Fruit fly (Drosophila melanogaster) whole organism, embryonic: Measurements from ENCODE around the gene CG14696.

Experiments
- ATbp ChIP-seq: fragments of 200-800 bp; sonication (Bioruptor generic); optimal IDR thresholded peaks from 2 replicates; lab custom pipeline; 2017; ENCODE audit warnings: missing biosample characterization, mild to moderate bottlenecking, missing genetic modification characterization, missing genetic modification reagents
- B-H1 ChIP-seq: fragments of 200-800 bp; sonication (Bioruptor generic); IDR thresholded peaks from 3 replicates; pipeline ENCODE4 v1.3.6; 2022; ENCODE audit warnings: missing biosample characterization, missing genetic modification characterization
- Bdp1 ChIP-seq: fragments of 200-800 bp; sonication (Bioruptor generic); optimal IDR thresholded peaks from 3 replicates; lab custom pipeline; 2016; ENCODE audit warnings: missing biosample characterization, missing genetic modification characterization
- Bgb ChIP-seq: fragments of 200-800 bp; sonication (Bioruptor generic); IDR thresholded peaks from 2 replicates; pipeline ENCODE4 v1.3.6; 2022; ENCODE audit warnings: missing biosample characterization, missing genetic modification characterization; ENCODE audit not compliant: partially characterized antibody
- BtbVII ChIP-seq: fragments of 200-800 bp; sonication (Bioruptor generic); optimal IDR thresholded peaks from 3 replicates; lab custom pipeline; 2017; ENCODE audit warnings: missing biosample characterization, mild to moderate bottlenecking, missing genetic modification characterization
- CG10654 ChIP-seq: fragments of 200-800 bp; sonication (Bioruptor generic); optimal IDR thresholded peaks from 2 replicates; lab custom pipeline; 2016; ENCODE audit warnings: missing biosample characterization, missing genetic modification characterization
- CG11504 ChIP-seq: fragments of 200-800 bp; sonication (Bioruptor generic); optimal IDR thresholded peaks from 3 replicates; lab custom pipeline; 2019; ENCODE audit warnings: missing biosample characterization, mild to moderate bottlenecking, missing genetic modification characterization, moderate library complexity
- CG13424 ChIP-seq: fragments of 200-800 bp; sonication (Bioruptor generic); optimal IDR thresholded peaks from 2 replicates; lab custom pipeline; 2019; ENCODE audit warnings: missing biosample characterization, mild to moderate bottlenecking, missing genetic modification characterization, moderate library complexity
- CG17912 ChIP-seq: fragments of 200-800 bp; sonication (Bioruptor generic); optimal IDR thresholded peaks from 2 replicates; lab custom pipeline; 2018; ENCODE audit warnings: missing biosample characterization, mild to moderate bottlenecking, missing genetic modification characterization
- CG18262 ChIP-seq: fragments of 200-800 bp; optimal IDR thresholded peaks from 3 replicates; lab custom pipeline; 2019; ENCODE audit warnings: missing biosample characterization, mild to moderate bottlenecking, missing genetic modification characterization, moderate library complexity
- CG18764 ChIP-seq: fragments of 200-800 bp; sonication (Bioruptor generic); optimal IDR thresholded peaks from 3 replicates; lab custom pipeline; 2016; ENCODE audit warnings: missing biosample characterization, missing genetic modification characterization
- CG2712 ChIP-seq: fragments of 200-800 bp; optimal IDR thresholded peaks from 3 replicates; lab custom pipeline; 2019; ENCODE audit warnings: missing biosample characterization, mild to moderate bottlenecking, missing genetic modification characterization, moderate library complexity
- CG30020 ChIP-seq: fragments of 200-800 bp; optimal IDR thresholded peaks from 2 replicates; lab custom pipeline; 2019; ENCODE audit warnings: missing biosample characterization, mild to moderate bottlenecking, missing genetic modification characterization, moderate library complexity
- CG3838 ChIP-seq: fragments of 200-800 bp; sonication (Bioruptor generic); optimal IDR thresholded peaks from 3 replicates; lab custom pipeline; 2016; ENCODE audit warnings: missing biosample characterization, missing genetic modification characterization
- CG4360 ChIP-seq: fragments of 200-800 bp; sonication (Bioruptor generic); IDR thresholded peaks from 2 replicates; pipeline ENCODE4 v1.3.6; 2022; ENCODE audit warnings: missing biosample characterization, missing genetic modification characterization
- CG4617 ChIP-seq: fragments of 200-800 bp; sonication (Bioruptor generic); optimal IDR thresholded peaks from 3 replicates; lab custom pipeline; 2016; ENCODE audit warnings: missing biosample characterization, missing genetic modification characterization, borderline replicate concordance
- CG6765 ChIP-seq: fragments of 200-800 bp; sonication (Bioruptor generic); optimal IDR thresholded peaks from 3 replicates; lab custom pipeline; 2017; ENCODE audit warnings: missing biosample characterization, mild to moderate bottlenecking, missing genetic modification characterization
- CG7372 ChIP-seq: fragments of 200-800 bp; sonication (Bioruptor generic); IDR thresholded peaks from 2 replicates; pipeline ENCODE4 v1.3.6; 2022; ENCODE audit warnings: missing biosample characterization, missing genetic modification characterization
- CG8924 ChIP-seq: fragments of 200-800 bp; optimal IDR thresholded peaks from 3 replicates; lab custom pipeline; 2019; ENCODE audit warnings: missing biosample characterization, mild to moderate bottlenecking, missing genetic modification characterization, moderate library complexity
- CG9437 ChIP-seq: fragments of 200-800 bp; sonication (Bioruptor generic); optimal IDR thresholded peaks from 2 replicates; lab custom pipeline; 2018; ENCODE audit warnings: missing biosample characterization, mild to moderate bottlenecking, missing genetic modification characterization
- CG9876 ChIP-seq: fragments of 200-800 bp; sonication (Bioruptor generic); optimal IDR thresholded peaks from 2 replicates; lab custom pipeline; 2016; ENCODE audit warnings: missing biosample characterization, missing genetic modification characterization
- CoRest ChIP-seq: fragments of 200-800 bp; sonication (Bioruptor generic); optimal IDR thresholded peaks from 3 replicates; lab custom pipeline; 2018; ENCODE audit warnings: missing biosample characterization, mild to moderate bottlenecking, missing genetic modification characterization, moderate library complexity
- ERR ChIP-seq: fragments of 200-800 bp; sonication (Bioruptor generic); optimal IDR thresholded peaks from 2 replicates; lab custom pipeline; 2016; ENCODE audit warnings: missing biosample characterization, missing genetic modification characterization
- Lim3 ChIP-seq: fragments of 200-800 bp; sonication (Bioruptor generic); IDR thresholded peaks from 2 replicates; pipeline ENCODE4 v1.3.6; 2022; ENCODE audit warnings: missing biosample characterization, missing genetic modification characterization
- NC2α ChIP-seq: fragments of 200-800 bp; sonication (Bioruptor generic); optimal IDR thresholded peaks from 2 replicates; lab custom pipeline; 2016; ENCODE audit warnings: missing biosample characterization, missing genetic modification characterization
- Nf-YA ChIP-seq: fragments of 200-800 bp; sonication (Bioruptor generic); IDR thresholded peaks from 2 replicates; pipeline ENCODE4 v1.3.6; 2022; ENCODE audit warnings: missing biosample characterization, missing genetic modification characterization
- Optix ChIP-seq: fragments of 200-800 bp; sonication (Bioruptor generic); IDR thresholded peaks from 3 replicates; pipeline ENCODE4 v1.3.6; 2022; ENCODE audit warnings: missing biosample characterization, missing genetic modification characterization
- Pdp1 ChIP-seq, 2 experiments: fragments of 200-800 bp; sonication (Bioruptor generic); optimal IDR thresholded peaks; 3 replicates each; lab custom pipeline; 2016; ENCODE audit warnings: missing biosample characterization in 2 of 2, missing genetic modification characterization in 2 of 2, mild to moderate bottlenecking in 1 of 2, moderate library complexity in 1 of 2
- Ptx1 ChIP-seq: fragments of 200-800 bp; sonication (Bioruptor generic); IDR thresholded peaks from 2 replicates; pipeline ENCODE4 v1.3.6; 2022; ENCODE audit warnings: missing biosample characterization, missing genetic modification characterization
- Spps ChIP-seq: fragments of 200-800 bp; sonication (Bioruptor generic); optimal IDR thresholded peaks from 2 replicates; lab custom pipeline; 2018; ENCODE audit warnings: missing biosample characterization, mild to moderate bottlenecking, missing genetic modification characterization
- Sry-β ChIP-seq: fragments of 200-800 bp; sonication (Bioruptor generic); optimal IDR thresholded peaks from 2 replicates; lab custom pipeline; 2018; ENCODE audit warnings: missing biosample characterization, mild to moderate bottlenecking, missing genetic modification characterization, moderate library complexity
- TFAM ChIP-seq: fragments of 200-800 bp; sonication (Bioruptor generic); optimal IDR thresholded peaks from 2 replicates; lab custom pipeline; 2017; ENCODE audit warnings: missing biosample characterization, missing genetic modification characterization, inconsistent platforms
- Taf1 ChIP-seq: fragments of 200-800 bp; sonication (Bioruptor generic); IDR thresholded peaks from 2 replicates; pipeline ENCODE4 v1.3.6; 2022; ENCODE audit warnings: missing biosample characterization, missing genetic modification characterization
- bbx ChIP-seq: fragments of 200-800 bp; sonication (Bioruptor generic); IDR thresholded peaks from 2 replicates; pipeline ENCODE4 v1.3.6; 2022; ENCODE audit warnings: missing biosample characterization, missing genetic modification characterization; ENCODE audit not compliant: partially characterized antibody
- crc ChIP-seq: fragments of 200-800 bp; sonication (Bioruptor generic); optimal IDR thresholded peaks from 2 replicates; lab custom pipeline; 2016; ENCODE audit warnings: missing biosample characterization, missing genetic modification characterization
- emc ChIP-seq: fragments of 200-800 bp; sonication (Bioruptor generic); optimal IDR thresholded peaks from 2 replicates; lab custom pipeline; 2016; ENCODE audit warnings: missing biosample characterization, missing genetic modification characterization
- gt ChIP-seq: fragments of 200-800 bp; sonication (Bioruptor generic); IDR thresholded peaks from 2 replicates; pipeline ENCODE4 v1.3.6; 2022; ENCODE audit warnings: missing biosample characterization, missing genetic modification characterization
- jumu ChIP-seq: fragments of 200-800 bp; sonication (Bioruptor generic); optimal IDR thresholded peaks from 3 replicates; lab custom pipeline; 2016; ENCODE audit warnings: missing biosample characterization, missing genetic modification characterization
- kay ChIP-seq: fragments of 200-800 bp; sonication (Bioruptor generic); optimal IDR thresholded peaks from 2 replicates; lab custom pipeline; 2016; ENCODE audit warnings: missing biosample characterization, missing genetic modification characterization
- ken ChIP-seq: fragments of 200-800 bp; sonication (Bioruptor generic); IDR thresholded peaks from 3 replicates; pipeline ENCODE4 v1.3.6; 2022; ENCODE audit warnings: missing biosample characterization, missing genetic modification characterization
- lov ChIP-seq, 2 experiments: fragments of 200-800 bp in 1 of 2; fragments of >200 bp in 1 of 2; sonication (Bioruptor generic) in 1 of 2; IDR thresholded peaks in 1 of 2; optimal IDR thresholded peaks in 1 of 2; 2 replicates in 1 of 2; 3 replicates in 1 of 2; pipeline versions ENCODE4 v1.3.6 to Lab custom; 2017 to 2022; ENCODE audit warnings: missing biosample characterization in 1 of 2, missing genetic modification characterization in 1 of 2
- maf-S ChIP-seq: fragments of 200-800 bp; sonication (Bioruptor generic); optimal IDR thresholded peaks from 2 replicates; lab custom pipeline; 2016; ENCODE audit warnings: missing biosample characterization, missing genetic modification characterization
- nmo ChIP-seq: fragments of 200-800 bp; sonication (Bioruptor generic); optimal IDR thresholded peaks from 2 replicates; lab custom pipeline; 2018; ENCODE audit warnings: missing biosample characterization, mild to moderate bottlenecking, missing genetic modification characterization, moderate library complexity
- peb ChIP-seq: fragments of 200-800 bp; sonication (Bioruptor generic); IDR thresholded peaks from 2 replicates; pipeline ENCODE4 v1.3.6; 2022; ENCODE audit warnings: missing biosample characterization, missing genetic modification characterization
- run ChIP-seq: fragments of 200-800 bp; sonication (Bioruptor generic); optimal IDR thresholded peaks from 3 replicates; lab custom pipeline; 2018; ENCODE audit warnings: missing biosample characterization, mild to moderate bottlenecking, missing genetic modification characterization
- scrt ChIP-seq: fragments of 200-800 bp; sonication (Bioruptor generic); optimal IDR thresholded peaks from 2 replicates; lab custom pipeline; 2018; ENCODE audit warnings: missing biosample characterization, mild to moderate bottlenecking, missing genetic modification characterization, moderate library complexity
- sim ChIP-seq: fragments of 200-800 bp; sonication (Bioruptor generic); IDR thresholded peaks from 2 replicates; pipeline ENCODE4 v1.3.6; 2022; ENCODE audit warnings: missing biosample characterization, missing genetic modification characterization
- slbo ChIP-seq: fragments of 200-800 bp; sonication (Bioruptor generic); IDR thresholded peaks from 2 replicates; pipeline ENCODE4 v1.3.6; 2022; ENCODE audit warnings: missing biosample characterization, missing genetic modification characterization
- sr ChIP-seq: fragments of 200-800 bp; sonication (Bioruptor generic); IDR thresholded peaks from 3 replicates; pipeline ENCODE4 v1.3.6; 2022; ENCODE audit warnings: missing biosample characterization, missing genetic modification characterization
- ssp ChIP-seq: fragments of 200-800 bp; sonication (Bioruptor generic); IDR thresholded peaks from 2 replicates; pipeline ENCODE4 v1.3.6; 2022; ENCODE audit warnings: missing biosample characterization, missing genetic modification characterization
- tin ChIP-seq: fragments of 200-800 bp; sonication (Bioruptor generic); optimal IDR thresholded peaks from 3 replicates; lab custom pipeline; 2016; ENCODE audit warnings: missing biosample characterization, missing genetic modification characterization

The CG14696 gene

DNA sequence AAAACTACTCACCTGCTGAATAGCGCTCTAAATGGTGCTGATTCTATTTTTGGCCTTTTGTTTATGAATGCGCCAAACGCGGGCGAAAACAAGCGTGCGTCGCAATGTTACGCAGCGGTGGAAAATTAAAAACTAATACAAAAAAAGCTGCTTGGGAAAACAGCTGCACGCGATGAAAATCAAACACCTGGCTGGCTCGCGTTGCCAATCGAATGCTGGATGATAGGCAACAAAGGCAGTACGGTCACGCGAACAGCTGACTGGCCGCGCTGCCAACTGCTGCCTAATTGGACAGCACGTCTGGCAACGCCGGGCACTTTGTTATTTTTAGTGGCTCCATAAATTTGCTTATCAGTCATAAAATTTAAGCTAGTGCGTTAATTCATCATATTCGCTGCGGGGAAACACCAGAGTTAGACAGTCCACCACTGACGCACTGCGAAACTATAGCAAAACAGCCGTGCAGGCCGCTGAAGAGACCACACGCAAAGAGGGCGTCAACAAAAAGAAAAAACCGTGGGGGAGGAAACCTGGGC is 16.3 kb downstream of the CG14696 start, which contains the start of the genes SelR and Tsp86D (continued):
- no peak for TF ChIP-seq CG3838 (GFP tag; lab: Kevin White, UChicago)
- no peak for TF ChIP-seq Bdp1 (GFP tag; lab: Kevin White, UChicago)
- no peak for TF ChIP-seq Spps (tag; lab: Kevin White, UChicago)
- TF ChIP-seq CG4360 (GFP tag; lab: Robert Waterston, UW) = no peak
- peak; percentile 33 for TF ChIP-seq ERR
- no peak for TF ChIP-seq emc (GFP tag; lab: Kevin White, UChicago)
- TF ChIP-seq maf-S = no peak
- TF ChIP-seq bbx (GFP tag; lab: Robert Waterston, UW) = peak; percentile 68
- TF ChIP-seq run (tag; lab: Kevin White, UChicago) = peak; percentile 25
- TF ChIP-seq sr = no peak
- TF ChIP-seq CG9876 (GFP tag; lab: Kevin White, UChicago) = no peak
- TF ChIP-seq peb = no peak
- TF ChIP-seq Sry-β (GFP tag; lab: Kevin White, UChicago) = no peak
- TF ChIP-seq Pdp1 (GFP tag; optimal IDR thresholded peaks at IDR 0.05; lab: Kevin White, UChicago) = peak in 1 of 2 experiments; percentile 77
- TF ChIP-seq ken (GFP tag; lab: Robert Waterston, UW) = no peak
- TF ChIP-seq CG9437 = peak; percentile 8
- TF ChIP-seq CG8924 (tag; lab: Kevin White, UChicago) = peak; percentile 64
- TF ChIP-seq crc (GFP tag; lab: Kevin White, UChicago) = no peak
- no peak for TF ChIP-seq tin (GFP tag; lab: Kevin White, UChicago)
- peak; percentile 45 for TF ChIP-seq scrt
- no peak for TF ChIP-seq Taf1 (GFP tag; lab: Robert Waterston, UW)
- no peak for TF ChIP-seq CG10654 (GFP tag; lab: Kevin White, UChicago)
- TF ChIP-seq CG7372 (GFP tag; lab: Robert Waterston, UW) = no peak
- peak; percentile 58 for TF ChIP-seq CG2712 (tag; lab: Kevin White, UChicago)
- no peak for TF ChIP-seq kay (GFP tag; lab: Kevin White, UChicago)
- no peak for TF ChIP-seq jumu (GFP tag; lab: Kevin White, UChicago)
- no peak for TF ChIP-seq ATbp (GFP tag; lab: Kevin White, UChicago)
- peak; percentile 21; the same call in 1 of the 2 replicates for TF ChIP-seq Ptx1 (GFP tag; lab: Robert Waterston, UW)
- TF ChIP-seq ssp (GFP tag; lab: Robert Waterston, UW) = no peak
- TF ChIP-seq nmo = peak; percentile 72
- no peak for TF ChIP-seq NC2α (GFP tag; lab: Kevin White, UChicago)
- TF ChIP-seq Optix (GFP tag; lab: Robert Waterston, UW) = 0 out of 3 replicates have a peak, but pooled peaks have one; percentile 33
- TF ChIP-seq Bgb (GFP tag; lab: Robert Waterston, UW) = peak; percentile 74
- peak; percentile 57 for TF ChIP-seq CG11504
- no peak for TF ChIP-seq CG18764
- peak; percentile 86 for TF ChIP-seq CG4617 (GFP tag; lab: Kevin White, UChicago)
- peak; percentile 32 for TF ChIP-seq CG6765
- TF ChIP-seq slbo (GFP tag; lab: Robert Waterston, UW) = no peak
- TF ChIP-seq lov (optimal IDR thresholded peaks at IDR 0.05; lab: Kevin White, UChicago) = no peak
- TF ChIP-seq lov (GFP tag; IDR thresholded peaks at IDR 0.05; lab: Robert Waterston, UW) = peak; percentile 62; the same call in 1 of the 3 replicates
- no peak for TF ChIP-seq Lim3 (GFP tag; lab: Robert Waterston, UW)
- no peak for TF ChIP-seq sim (GFP tag; lab: Robert Waterston, UW)
- TF ChIP-seq CoRest = peak; percentile 20
- 0 out of 2 replicates have a peak, but pooled peaks have one; percentile 11 for TF ChIP-seq Nf-YA (GFP tag; lab: Robert Waterston, UW)
- no peak for TF ChIP-seq CG30020 (tag; lab: Kevin White, UChicago)
- no peak for TF ChIP-seq gt (GFP tag; lab: Robert Waterston, UW)
- peak; percentile 67 for TF ChIP-seq BtbVII
- peak; percentile 16 for TF ChIP-seq CG18262 (tag; lab: Kevin White, UChicago)
- TF ChIP-seq CG17912 (GFP tag; lab: Kevin White, UChicago) = peak; percentile 57
- no peak for TF ChIP-seq CG13424 (tag; lab: Kevin White, UChicago)
- no peak for TF ChIP-seq B-H1 (GFP tag; lab: Robert Waterston, UW)
- TF ChIP-seq TFAM (GFP tag; lab: Kevin White, UChicago) = no peak
